Worm (Caenorhabditis elegans): ENCODE data around the gene sphk-1.

sphk-1 gene

ce11 chrII:8737456-8737855 lies 36.0 kb upstream of the sphk-1 start, which contains the start of gene idpb-4:
Gene idpb-4 (minus strand): TSS chrII:8737556.
- TF ChIP-seq Y67H2A.10 (GFP tag; conservative IDR thresholded peaks at IDR 0.05) (no peak), ets-4 (GFP tag; optimal IDR thresholded peaks at IDR 0.05) (no peak), F23B12.7 (tag; optimal IDR thresholded peaks at IDR 0.05; ENCODE audit: insufficient read depth) (no peak), F33H1.4 (GFP tag; IDR thresholded peaks at IDR 0.05) (no peak), dox-1 (GFP tag; IDR thresholded peaks at IDR 0.05) (no peak), lin-26 (GFP tag; IDR thresholded peaks at IDR 0.05) (no peak), ceh-40 (GFP tag; IDR thresholded peaks at IDR 0.05) (no peak), him-1 (tag; optimal IDR thresholded peaks at IDR 0.05) (no peak), mcd-1 (GFP tag; IDR thresholded peaks at IDR 0.05) (no peak), hrde-1 (tag; optimal IDR thresholded peaks at IDR 0.05; ENCODE audit: borderline replicate concordance) (no peak), snpc-1.3 (tag; optimal IDR thresholded peaks at IDR 0.05; ENCODE audit: insufficient read depth) (no peak), F57A8.1 (GFP tag; optimal IDR thresholded peaks at IDR 0.05) (no peak), Y79H2A.3 (GFP tag; conservative IDR thresholded peaks at IDR 0.05) (no peak), lag-1 (GFP tag; IDR thresholded peaks at IDR 0.05) (no peak), atf-7 (tag; optimal IDR thresholded peaks at IDR 0.05) (no peak), madf-6 (GFP tag; IDR thresholded peaks at IDR 0.05) (no peak), F10E7.11 (tag; optimal IDR thresholded peaks at IDR 0.05) (no peak), B0035.1 (tag; optimal IDR thresholded peaks at IDR 0.05) (no peak), Y53F4B.3 (GFP tag; IDR thresholded peaks at IDR 0.05) (no peak)

ce11 chrII:8733627-8734026 lies 32.2 kb upstream of the sphk-1 start:
- TF ChIP-seq F57C9.4 (tag; optimal IDR thresholded peaks at IDR 0.05) (no peak), egrh-3 (GFP tag; IDR thresholded peaks at IDR 0.05) (peak; percentile 68; the same call in 1 of the 2 replicates), zfh-2 (GFP tag; conservative IDR thresholded peaks at IDR 0.05) (peak; percentile 87)

ce11 chrII:8732339-8733100 lies 31.1 kb upstream of the sphk-1 start, which contains the start of gene rol-6:
Gene rol-6 (plus strand): TSS chrII:8733050.
- TF ChIP-seq Y95B8A.8 (GFP tag; IDR thresholded peaks at IDR 0.05) = no peak
- no peak for TF ChIP-seq ccch-3 (GFP tag; optimal IDR thresholded peaks at IDR 0.05)
- no peak for TF ChIP-seq F23B12.7 (tag; optimal IDR thresholded peaks at IDR 0.05; ENCODE audit: insufficient read depth)
- no peak for TF ChIP-seq ama-1 (optimal IDR thresholded peaks at IDR 0.05)
- TF ChIP-seq ama-1 (GFP tag; optimal IDR thresholded peaks at IDR 0.05) = no peak
- TF ChIP-seq efl-1 (GFP tag; optimal IDR thresholded peaks at IDR 0.05) = no peak
- no peak for TF ChIP-seq hlh-12 (tag; optimal IDR thresholded peaks at IDR 0.05)
- TF ChIP-seq nhr-179 (tag; optimal IDR thresholded peaks at IDR 0.05) = no peak
- TF ChIP-seq sdz-38 (tag; optimal IDR thresholded peaks at IDR 0.05) = no peak
- TF ChIP-seq nhr-27 (tag; optimal IDR thresholded peaks at IDR 0.05) = no peak
- TF ChIP-seq aptf-3 (GFP tag; IDR thresholded peaks at IDR 0.05) = no peak
- TF ChIP-seq mel-28 (tag; optimal IDR thresholded peaks at IDR 0.05; ENCODE audit: borderline replicate concordance) = no peak
- no peak for TF ChIP-seq ztf-22 (GFP tag; optimal IDR thresholded peaks at IDR 0.05)
- no peak for TF ChIP-seq cebp-2 (GFP tag; IDR thresholded peaks at IDR 0.05)
- no peak for TF ChIP-seq dpff-1 (tag; optimal IDR thresholded peaks at IDR 0.05)
- no peak for TF ChIP-seq snpc-1.1 (tag; optimal IDR thresholded peaks at IDR 0.05; ENCODE audit: insufficient read depth)
- no peak for TF ChIP-seq dpl-1 (GFP tag; optimal IDR thresholded peaks at IDR 0.05)
- TF ChIP-seq Y79H2A.3 (GFP tag; conservative IDR thresholded peaks at IDR 0.05) = no peak
- TF ChIP-seq F49E8.2 (tag; optimal IDR thresholded peaks at IDR 0.05; ENCODE audit: insufficient read depth) = no peak
- no peak for TF ChIP-seq lin-54 (GFP tag; optimal IDR thresholded peaks at IDR 0.05)
